Worm (Caenorhabditis elegans) whole organism, late embryonic: ENCODE data around the gene dnpp-1.

ENCODE experiments used
- C08G9.2 ChIP-seq: sonication (generic microtip); optimal IDR thresholded peaks from 2 replicates; lab custom pipeline; 2016; ENCODE audit warnings: mild to moderate bottlenecking, missing genetic modification characterization, moderate library complexity, missing compliant biosample characterization
- C38D4.7 ChIP-seq: fragments of 200-800 bp; sonication (Bioruptor generic); optimal IDR thresholded peaks from 2 replicates; lab custom pipeline; 2018; ENCODE audit warnings: mild to moderate bottlenecking, missing genetic modification characterization, moderate library complexity, missing compliant biosample characterization
- K02D7.2 ChIP-seq: sonication (generic microtip); optimal IDR thresholded peaks from 2 replicates; lab custom pipeline; 2017; ENCODE audit warnings: mild to moderate bottlenecking, missing genetic modification characterization, missing compliant biosample characterization
- K09A11.1 ChIP-seq: sonication (generic microtip); optimal IDR thresholded peaks from 2 replicates; lab custom pipeline; 2017; ENCODE audit warnings: antibody characterized with exemption, mild to moderate bottlenecking, missing genetic modification characterization, missing compliant biosample characterization; ENCODE audit not compliant: insufficient read depth
- T23F11.4 ChIP-seq: fragments of 200-800 bp; sonication (Bioruptor generic); optimal IDR thresholded peaks from 2 replicates; lab custom pipeline; 2018; ENCODE audit warnings: mild to moderate bottlenecking, missing genetic modification characterization, missing compliant biosample characterization
- ama-1 ChIP-seq: fragments of 150-350 bp; optimal IDR thresholded peaks from 2 replicates; lab custom pipeline; 2014
- ceh-14 ChIP-seq: sonication (generic microtip); optimal IDR thresholded peaks from 2 replicates; lab custom pipeline; 2016; ENCODE audit warnings: missing genotype, missing genetic modification characterization, missing compliant biosample characterization
- ceh-18 ChIP-seq: sonication (generic microtip); optimal IDR thresholded peaks from 2 replicates; lab custom pipeline; 2016; ENCODE audit warnings: missing genetic modification characterization, missing compliant biosample characterization
- ceh-24 ChIP-seq: sonication (generic microtip); optimal IDR thresholded peaks from 2 replicates; lab custom pipeline; 2016; ENCODE audit warnings: mild to moderate bottlenecking, missing genetic modification characterization, missing compliant biosample characterization
- ceh-34 ChIP-seq: sonication (generic microtip); optimal IDR thresholded peaks from 2 replicates; lab custom pipeline; 2016; ENCODE audit warnings: mild to moderate bottlenecking, missing genetic modification characterization, missing compliant biosample characterization
- ceh-45 ChIP-seq: fragments of 200-800 bp; sonication (Bioruptor generic); IDR thresholded peaks from 2 replicates; pipeline ENCODE4 v1.3.6; 2022; ENCODE audit warnings: missing genetic modification reagents, missing genetic modification characterization, missing compliant biosample characterization
- ceh-48 ChIP-seq: sonication (generic microtip); optimal IDR thresholded peaks from 2 replicates; lab custom pipeline; 2016; ENCODE audit warnings: missing genetic modification characterization, inconsistent platforms, missing compliant biosample characterization
- dmd-4 ChIP-seq: sonication (generic microtip); optimal IDR thresholded peaks from 2 replicates; lab custom pipeline; 2016; ENCODE audit warnings: borderline replicate concordance, missing genetic modification characterization, missing compliant biosample characterization
- dve-1 ChIP-seq: sonication (generic microtip); optimal IDR thresholded peaks from 2 replicates; lab custom pipeline; 2017; ENCODE audit warnings: antibody characterized with exemption, mild to moderate bottlenecking, missing genetic modification characterization, missing compliant biosample characterization
- elt-2 ChIP-seq: sonication (generic microtip); optimal IDR thresholded peaks from 2 replicates; lab custom pipeline; 2016; ENCODE audit warnings: missing genetic modification reagents, missing genetic modification characterization, missing compliant biosample characterization
- elt-4 ChIP-seq: sonication (generic microtip); optimal IDR thresholded peaks from 2 replicates; lab custom pipeline; 2016; ENCODE audit warnings: missing genetic modification characterization, missing compliant biosample characterization
- ets-4 ChIP-seq: sonication (generic microtip); optimal IDR thresholded peaks from 2 replicates; lab custom pipeline; 2016; ENCODE audit warnings: missing genetic modification characterization, missing compliant biosample characterization
- gmeb-2 ChIP-seq: sonication (generic microtip); optimal IDR thresholded peaks from 2 replicates; lab custom pipeline; 2016; ENCODE audit warnings: missing genetic modification characterization, inconsistent platforms, missing compliant biosample characterization
- hlh-13 ChIP-seq: fragments of 200-800 bp; sonication (Bioruptor generic); optimal IDR thresholded peaks from 2 replicates; lab custom pipeline; 2018; ENCODE audit warnings: mild to moderate bottlenecking, missing genetic modification characterization, missing compliant biosample characterization
- hlh-30 ChIP-seq: sonication (generic microtip); optimal IDR thresholded peaks from 2 replicates; lab custom pipeline; 2017; ENCODE audit warnings: antibody characterized with exemption, missing genetic modification characterization, missing compliant biosample characterization; ENCODE audit not compliant: insufficient read depth
- hlh-6 ChIP-seq: sonication (generic microtip); optimal IDR thresholded peaks from 2 replicates; lab custom pipeline; 2016; ENCODE audit warnings: missing genotype, missing genetic modification characterization, missing compliant biosample characterization
- lin-11 ChIP-seq: fragments of 200-800 bp; sonication (Bioruptor generic); optimal IDR thresholded peaks from 2 replicates; lab custom pipeline; 2018; ENCODE audit warnings: mild to moderate bottlenecking, missing genetic modification characterization, missing compliant biosample characterization
- madf-2 ChIP-seq: sonication (generic microtip); optimal IDR thresholded peaks from 2 replicates; lab custom pipeline; 2017; ENCODE audit warnings: missing genetic modification characterization, missing compliant biosample characterization
- nhr-11 ChIP-seq: fragments of 150-350 bp; optimal IDR thresholded peaks from 2 replicates; lab custom pipeline; 2014; ENCODE audit warnings: missing biosample characterization, missing genetic modification characterization
- odd-2 ChIP-seq: sonication (generic microtip); optimal IDR thresholded peaks from 2 replicates; lab custom pipeline; 2017; ENCODE audit warnings: antibody characterized with exemption, mild to moderate bottlenecking, missing genetic modification characterization, missing compliant biosample characterization
- pag-3 ChIP-seq: sonication (generic microtip); optimal IDR thresholded peaks from 2 replicates; lab custom pipeline; 2016; ENCODE audit warnings: missing compliant biosample characterization, missing genetic modification characterization, borderline replicate concordance
- pat-9 ChIP-seq: fragments of 200-800 bp; sonication (Bioruptor generic); optimal IDR thresholded peaks from 2 replicates; lab custom pipeline; 2018; ENCODE audit warnings: mild to moderate bottlenecking, missing genetic modification characterization, moderate library complexity, missing compliant biosample characterization
- pax-1 ChIP-seq: fragments of 150-350 bp; optimal IDR thresholded peaks from 2 replicates; lab custom pipeline; 2014; ENCODE audit warnings: missing biosample characterization, missing genetic modification characterization
- pha-2 ChIP-seq: sonication (generic microtip); optimal IDR thresholded peaks from 2 replicates; lab custom pipeline; 2017; ENCODE audit warnings: mild to moderate bottlenecking, missing genetic modification characterization, missing compliant biosample characterization
- pha-4 ChIP-seq: fragments of 150-350 bp; optimal IDR thresholded peaks from 2 replicates; lab custom pipeline; 2018; ENCODE audit warnings: missing biosample characterization, missing genetic modification reagents, missing genetic modification characterization
- ref-2 ChIP-seq: sonication (generic microtip); optimal IDR thresholded peaks from 2 replicates; lab custom pipeline; 2016; ENCODE audit warnings: missing genetic modification characterization, missing compliant biosample characterization
- sdc-2 ChIP-seq: sonication (generic microtip); optimal IDR thresholded peaks from 2 replicates; lab custom pipeline; 2016; ENCODE audit warnings: missing genotype, missing genetic modification characterization, missing compliant biosample characterization
- sox-2 ChIP-seq: fragments of 200-800 bp; sonication (Bioruptor generic); IDR thresholded peaks from 2 replicates; pipeline ENCODE4 v1.3.6; 2022; ENCODE audit warnings: missing genetic modification reagents, missing genetic modification characterization, missing compliant biosample characterization
- tbx-7 ChIP-seq: sonication (generic microtip); optimal IDR thresholded peaks from 2 replicates; lab custom pipeline; 2016; ENCODE audit warnings: missing genotype, missing genetic modification characterization, missing compliant biosample characterization
- ttx-3 ChIP-seq: sonication (generic microtip); optimal IDR thresholded peaks from 2 replicates; lab custom pipeline; 2016; ENCODE audit warnings: missing genetic modification reagents, missing genetic modification characterization, missing compliant biosample characterization
- unc-42 ChIP-seq: sonication (generic microtip); optimal IDR thresholded peaks from 2 replicates; lab custom pipeline; 2016; ENCODE audit warnings: missing genotype, missing genetic modification characterization, missing compliant biosample characterization
- unc-55 ChIP-seq: sonication (generic microtip); optimal IDR thresholded peaks from 2 replicates; lab custom pipeline; 2017; ENCODE audit warnings: missing biosample characterization, missing genetic modification reagents, missing genetic modification characterization
- ztf-16 ChIP-seq: sonication (generic microtip); optimal IDR thresholded peaks from 2 replicates; lab custom pipeline; 2017; ENCODE audit warnings: missing genetic modification characterization, missing compliant biosample characterization

dnpp-1 gene

ce11 chrIII:5863774-5864173 lies at the start of gene dnpp-1:
dnpp-1 (minus strand) TSS chrIII:5863803.
- TF ChIP-seq sdc-2 (no peak), elt-2 (tag; lab: Kevin White, UChicago) (peak; percentile 95)

ce11 chrIII:5908408-5908807 lies 44.8 kb upstream of the dnpp-1 start, which contains the start of gene C28H8.3:
C28H8.3 (plus strand) TSS chrIII:5908700.
- TF ChIP-seq ets-4 (tag; lab: Kevin White, UChicago) = no peak
- no peak for TF ChIP-seq unc-42 (tag; lab: Kevin White, UChicago)
- TF ChIP-seq ztf-16 = no peak
- no peak for TF ChIP-seq pha-2 (tag; lab: Kevin White, UChicago)
- no peak for TF ChIP-seq pat-9 (tag; lab: Kevin White, UChicago)
- TF ChIP-seq, all 69 proteins: peak for 0

- TF ChIP-seq hlh-6 (tag; lab: Kevin White, UChicago) (no peak), C08G9.2 (no peak), unc-42 (tag; lab: Kevin White, UChicago) (no peak)
These were observed 43.1 kb upstream of the dnpp-1 start, which contains the start of gene erd-2.2 for ce11 chrIII:5906749-5907148. erd-2.2 (plus strand) TSS chrIII:5907049.

ce11 chrIII:5906059-5906458 lies 42.5 kb upstream of the dnpp-1 start, which contains the start of gene dpff-1:
dpff-1 (minus strand) TSS chrIII:5906346.
- TF ChIP-seq ceh-48 (tag; lab: Kevin White, UChicago) (peak; percentile 85), unc-55 (GFP tag; lab: Kevin White, UChicago) (no peak), tbx-7 (tag; lab: Kevin White, UChicago) (no peak)

- TF ChIP-seq dmd-4 (tag; lab: Kevin White, UChicago) (no peak), gmeb-2 (tag; lab: Kevin White, UChicago) (no peak), sox-2 (no peak), unc-42 (tag; lab: Kevin White, UChicago) (peak; percentile 80)
These were observed 39.0 kb upstream of the dnpp-1 start for ce11 chrIII:5902558-5902957.

- TF ChIP-seq dmd-4 (tag; lab: Kevin White, UChicago) (no peak), nhr-11 (tag; lab: Kevin White, UChicago) (no peak), C38D4.7 (GFP tag; lab: Kevin White, UChicago) (no peak), madf-2 (tag; lab: Kevin White, UChicago) (no peak), unc-55 (GFP tag; lab: Kevin White, UChicago) (peak; percentile 8), ref-2 (tag; lab: Kevin White, UChicago) (no peak), ttx-3 (tag; lab: Kevin White, UChicago) (no peak), odd-2 (tag; lab: Kevin White, UChicago) (no peak), hlh-30 (peak; percentile 39), ceh-24 (no peak)
- TF ChIP-seq, all 69 proteins: peak for 2
These were observed 37.1 kb upstream of the dnpp-1 start for ce11 chrIII:5900709-5901108.

ce11 chrIII:5898631-5899030 lies 35.0 kb upstream of the dnpp-1 start:
- TF ChIP-seq ceh-18 (tag; lab: Kevin White, UChicago) (peak; percentile 27), T23F11.4 (GFP tag; lab: Kevin White, UChicago) (no peak), K09A11.1 (tag; lab: Kevin White, UChicago) (no peak), hlh-13 (no peak)

ce11 chrIII:5897468-5897867 lies 33.9 kb upstream of the dnpp-1 start:
- no peak for TF ChIP-seq ceh-18 (tag; lab: Kevin White, UChicago)
- TF ChIP-seq ttx-3 (tag; lab: Kevin White, UChicago) = no peak
- no peak for TF ChIP-seq C08G9.2
- no peak for TF ChIP-seq ceh-34
- TF ChIP-seq pax-1 = no peak
- no peak for TF ChIP-seq T23F11.4 (GFP tag; lab: Kevin White, UChicago)
- no peak for TF ChIP-seq madf-2 (tag; lab: Kevin White, UChicago)
- TF ChIP-seq ceh-48 (tag; lab: Kevin White, UChicago) = no peak
- TF ChIP-seq unc-55 (GFP tag; lab: Kevin White, UChicago) = no peak
- no peak for TF ChIP-seq elt-4 (tag; lab: Kevin White, UChicago)
- no peak for TF ChIP-seq pha-4 (tag; lab: Kevin White, UChicago)
- no peak for TF ChIP-seq ceh-45 (GFP tag; lab: Robert Waterston, UW)
- TF ChIP-seq pag-3 (tag; lab: Kevin White, UChicago) = no peak
- TF ChIP-seq lin-11 (tag; lab: Kevin White, UChicago) = no peak
- TF ChIP-seq ceh-14 (tag; lab: Kevin White, UChicago) = no peak
- no peak for TF ChIP-seq ama-1 (lab: Kevin White, UChicago)
- TF ChIP-seq dve-1 = no peak
- no peak for TF ChIP-seq tbx-7 (tag; lab: Kevin White, UChicago)
- TF ChIP-seq K02D7.2 = no peak
